Fruit fly (Drosophila melanogaster): ENCODE data around the gene CG8036.

The CG8036 gene

dm6 chr3R:8701197-8701596 is 33.5 kb downstream of the CG8036 start (continued):
- TF ChIP-seq tna (GFP tag; IDR thresholded peaks at IDR 0.05; ENCODE audit: partially characterized antibody): no peak
- no peak for TF ChIP-seq CG2875 (GFP tag; optimal IDR thresholded peaks at IDR 0.05)
- no peak for TF ChIP-seq Sry-β (GFP tag; optimal IDR thresholded peaks at IDR 0.05)
- no peak for TF ChIP-seq CG34422 (GFP tag; IDR thresholded peaks at IDR 0.05)

- no peak for TF ChIP-seq MESR4 (GFP tag; optimal IDR thresholded peaks at IDR 0.05)
- peak; percentile 10 for TF ChIP-seq CG9727 (GFP tag; optimal IDR thresholded peaks at IDR 0.05)
- TF ChIP-seq fd102C (GFP tag; optimal IDR thresholded peaks at IDR 0.05): peak; percentile 67
- no peak for TF ChIP-seq CG11093 (GFP tag; IDR thresholded peaks at IDR 0.05)
- TF ChIP-seq crc (GFP tag; optimal IDR thresholded peaks at IDR 0.05): no peak
- peak; percentile 1 for TF ChIP-seq CG2202 (tag; optimal IDR thresholded peaks at IDR 0.05)
- no peak for TF ChIP-seq CG12104 (GFP tag; optimal IDR thresholded peaks at IDR 0.05)
- TF ChIP-seq Lhr (GFP tag; optimal IDR thresholded peaks at IDR 0.05): no peak
- no peak for TF ChIP-seq chm (GFP tag; IDR thresholded peaks at IDR 0.05)
- no peak for TF ChIP-seq Pdp1 (GFP tag; optimal IDR thresholded peaks at IDR 0.05)
- TF ChIP-seq Ptx1 (GFP tag; IDR thresholded peaks at IDR 0.05): no peak
- peak; percentile 1 for TF ChIP-seq dmrt11E (tag; optimal IDR thresholded peaks at IDR 0.05)
- TF ChIP-seq tll (GFP tag; optimal IDR thresholded peaks at IDR 0.05): no peak
- TF ChIP-seq ac (GFP tag; optimal IDR thresholded peaks at IDR 0.05): peak; percentile 40
- peak; percentile 22 for TF ChIP-seq CG1603 (tag; optimal IDR thresholded peaks at IDR 0.05)
- peak; percentile 32 for TF ChIP-seq CG6813 (GFP tag; optimal IDR thresholded peaks at IDR 0.05)
- TF ChIP-seq CG15479 (GFP tag; optimal IDR thresholded peaks at IDR 0.05): peak; percentile 40
- TF ChIP-seq CG15696 (tag; optimal IDR thresholded peaks at IDR 0.05): peak; percentile 38
- no peak for TF ChIP-seq jigr1 (GFP tag; IDR thresholded peaks at IDR 0.05)
- peak; percentile 81 for TF ChIP-seq sens (GFP tag)
- no peak for TF ChIP-seq CG15073 (GFP tag; optimal IDR thresholded peaks at IDR 0.05)
- TF ChIP-seq Kr (GFP tag; optimal IDR thresholded peaks at IDR 0.05): peak; percentile 17
These were observed 37.0 kb downstream of the CG8036 start for dm6 chr3R:8704669-8705068.

DNA sequence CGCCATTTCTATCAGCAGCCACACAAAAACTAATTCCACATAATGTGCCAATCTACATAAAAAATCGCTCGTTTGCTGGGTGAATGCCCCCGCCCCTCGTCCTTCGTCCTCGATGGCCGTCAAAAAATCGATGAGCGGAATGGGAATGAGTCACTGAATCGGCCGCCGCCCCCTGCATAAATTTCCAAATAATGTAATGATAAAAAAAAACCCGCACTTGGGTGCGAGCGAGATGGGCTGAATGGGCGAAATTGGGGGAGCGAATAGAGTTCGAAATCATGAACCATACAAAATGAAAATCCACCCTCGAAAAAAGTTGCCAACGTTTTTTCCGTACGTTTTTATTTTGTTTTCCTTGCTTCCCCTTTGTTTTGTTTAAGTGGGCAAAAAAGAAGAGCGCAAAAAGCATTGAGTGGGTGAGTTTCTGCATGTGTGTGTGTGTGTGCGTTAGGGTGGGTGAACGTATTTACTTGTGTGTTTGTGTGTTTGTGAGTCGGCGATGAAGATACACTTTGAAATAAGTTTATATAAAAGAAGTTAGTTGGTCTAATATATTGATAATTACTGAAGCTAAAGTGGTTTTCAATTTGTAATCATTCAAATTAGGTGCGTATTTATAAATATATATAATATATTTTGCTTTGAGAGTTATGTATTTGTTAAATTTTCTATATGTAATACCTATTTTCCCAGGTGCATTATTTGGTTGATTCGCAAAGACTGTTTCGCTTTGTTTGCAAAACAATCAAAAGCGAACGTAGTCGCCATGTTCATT is 37.8 kb downstream of the CG8036 start:
- TF ChIP-seq Fer1 (GFP tag; optimal IDR thresholded peaks at IDR 0.05) (no peak), CG6689 (GFP tag; IDR thresholded peaks at IDR 0.05) (no peak), bsh (GFP tag; optimal IDR thresholded peaks at IDR 0.05) (peak in 1 of 2 experiments; percentile 21), gro (GFP tag; optimal IDR thresholded peaks at IDR 0.05) (no peak), Adf1 (GFP tag; IDR thresholded peaks at IDR 0.05) (no peak), Dp (GFP tag; optimal IDR thresholded peaks at IDR 0.05) (no peak), CG2116 (GFP tag; optimal IDR thresholded peaks at IDR 0.05) (no peak), CkIIα-i1 (GFP tag; IDR thresholded peaks at IDR 0.05) (no peak), CG10267 (tag; optimal IDR thresholded peaks at IDR 0.05) (peak; percentile 3), Awh (GFP tag; IDR thresholded peaks at IDR 0.05) (no peak), CG2712 (tag; optimal IDR thresholded peaks at IDR 0.05) (peak; percentile 16), CG10959 (GFP tag; IDR thresholded peaks at IDR 0.05) (no peak), kah (GFP tag; optimal IDR thresholded peaks at IDR 0.05) (no peak), fd102C (GFP tag; optimal IDR thresholded peaks at IDR 0.05) (no peak), jing (GFP tag; optimal IDR thresholded peaks at IDR 0.05) (no peak), CG3281 (GFP tag; optimal IDR thresholded peaks at IDR 0.05) (no peak), zen2 (GFP tag; IDR thresholded peaks at IDR 0.05; ENCODE audit: partially characterized antibody) (no peak), seq (GFP tag; IDR thresholded peaks at IDR 0.05) (peak; percentile 91), E2f2 (GFP tag; IDR thresholded peaks at IDR 0.05) (no peak), Bdp1 (GFP tag; optimal IDR thresholded peaks at IDR 0.05) (no peak), nerfin-1 (tag; optimal IDR thresholded peaks at IDR 0.05) (no peak), CG17568 (GFP tag; optimal IDR thresholded peaks at IDR 0.05) (no peak), E2f1 (GFP tag; IDR thresholded peaks at IDR 0.05) (no peak)

Data from whole organism, embryonic.